Fruit fly (Drosophila melanogaster) whole organism, pupa: Measurements from ENCODE around the gene CG32568.

ENCODE experiments used
- CG10348 ChIP-seq: fragments of 200-800 bp; sonication (Bioruptor generic); IDR thresholded peaks from 2 replicates; pipeline ENCODE4 v1.3.6; 2022; ENCODE audit warnings: missing biosample characterization, missing genetic modification characterization
- CG12605 ChIP-seq: fragments of 200-800 bp; sonication (Bioruptor generic); IDR thresholded peaks from 2 replicates; pipeline ENCODE4 v1.3.6; 2022; ENCODE audit warnings: missing biosample characterization, missing genetic modification characterization
- CG13204 ChIP-seq: fragments of 200-800 bp; sonication (Bioruptor generic); optimal IDR thresholded peaks from 2 replicates; lab custom pipeline; 2018; ENCODE audit warnings: missing biosample characterization, mild to moderate bottlenecking, missing genetic modification characterization, moderate library complexity
- CG14655 ChIP-seq: fragments of 200-800 bp; sonication (Bioruptor generic); optimal IDR thresholded peaks from 3 replicates; lab custom pipeline; 2017; ENCODE audit warnings: mild to moderate bottlenecking, missing biosample characterization, missing genetic modification reagents, missing genetic modification characterization
- CG15710 ChIP-seq: fragments of 200-800 bp; sonication (Bioruptor generic); optimal IDR thresholded peaks from 2 replicates; lab custom pipeline; 2018; ENCODE audit warnings: missing biosample characterization, mild to moderate bottlenecking, missing genetic modification characterization, moderate library complexity
- CG17806 ChIP-seq: fragments of 200-800 bp; sonication (Bioruptor generic); optimal IDR thresholded peaks from 2 replicates; lab custom pipeline; 2018; ENCODE audit warnings: missing biosample characterization, mild to moderate bottlenecking, missing genetic modification characterization, moderate library complexity
- CG32121 ChIP-seq: fragments of 200-800 bp; sonication (Bioruptor generic); IDR thresholded peaks from 2 replicates; pipeline ENCODE4 v1.3.6; 2022; ENCODE audit warnings: missing biosample characterization, missing genetic modification characterization
- CG34367 ChIP-seq: fragments of 200-800 bp; sonication (Bioruptor generic); optimal IDR thresholded peaks from 2 replicates; lab custom pipeline; 2018; ENCODE audit warnings: missing biosample characterization, mild to moderate bottlenecking, missing genetic modification characterization
- CG4496 ChIP-seq: fragments of 200-800 bp; sonication (Bioruptor generic); IDR thresholded peaks from 3 replicates; pipeline ENCODE4 v1.3.6; 2022; ENCODE audit warnings: missing biosample characterization, missing genetic modification characterization
- CG8159 ChIP-seq: fragments of 200-800 bp; sonication (Bioruptor generic); optimal IDR thresholded peaks from 3 replicates; lab custom pipeline; 2018; ENCODE audit warnings: missing biosample characterization, mild to moderate bottlenecking, missing genetic modification characterization, moderate library complexity
- CG9948 ChIP-seq: fragments of 200-800 bp; sonication (Bioruptor generic); optimal IDR thresholded peaks from 2 replicates; lab custom pipeline; 2018; ENCODE audit warnings: missing biosample characterization, mild to moderate bottlenecking, missing genetic modification characterization, moderate library complexity
- D1 ChIP-seq: fragments of 200-800 bp; sonication (Bioruptor generic); optimal IDR thresholded peaks from 2 replicates; lab custom pipeline; 2018; ENCODE audit warnings: missing biosample characterization, mild to moderate bottlenecking, missing genetic modification characterization, moderate library complexity
- EcR ChIP-seq: fragments of 200-800 bp; sonication (Bioruptor generic); optimal IDR thresholded peaks from 3 replicates; lab custom pipeline; 2019; ENCODE audit warnings: missing biosample characterization, missing genetic modification characterization, mild to moderate bottlenecking, moderate library complexity, missing genetic modification reagents
- Ets98B ChIP-seq: fragments of 200-800 bp; sonication (Bioruptor generic); IDR thresholded peaks from 2 replicates; pipeline ENCODE4 v1.3.6; 2022; ENCODE audit warnings: missing biosample characterization, missing genetic modification characterization
- Pif1A ChIP-seq: fragments of 200-800 bp; sonication (Bioruptor generic); optimal IDR thresholded peaks from 3 replicates; lab custom pipeline; 2016; ENCODE audit warnings: missing biosample characterization, missing genetic modification characterization
- Pif1B ChIP-seq: fragments of 200-800 bp; sonication (Bioruptor generic); optimal IDR thresholded peaks from 3 replicates; lab custom pipeline; 2016; ENCODE audit warnings: missing biosample characterization, missing genetic modification characterization
- Snoo ChIP-seq: fragments of 200-800 bp; sonication (Bioruptor generic); optimal IDR thresholded peaks from 3 replicates; lab custom pipeline; 2017; ENCODE audit warnings: missing biosample characterization, mild to moderate bottlenecking, missing genetic modification characterization, inconsistent platforms
- fd96Ca ChIP-seq: fragments of 200-800 bp; sonication (Bioruptor generic); IDR thresholded peaks from 3 replicates; pipeline ENCODE4 v1.3.6; 2022; ENCODE audit warnings: missing biosample characterization, missing genetic modification characterization
- gl ChIP-seq: fragments of 200-800 bp; sonication (Bioruptor generic); optimal IDR thresholded peaks from 2 replicates; lab custom pipeline; 2018; ENCODE audit warnings: missing biosample characterization, mild to moderate bottlenecking, missing genetic modification characterization
- rn ChIP-seq: fragments of 200-800 bp; sonication (Bioruptor generic); IDR thresholded peaks from 2 replicates; pipeline ENCODE4 v1.3.6; 2022; ENCODE audit warnings: missing biosample characterization, missing genetic modification characterization

CG32568 gene

dm6 chrX:16724544-16724943 lies 16.2 kb upstream of the CG32568 start:
- TF ChIP-seq CG17806 (tag; lab: Kevin White, UChicago), result no peak
- TF ChIP-seq Pif1B (GFP tag; lab: Kevin White, UChicago), result no peak
- no peak for TF ChIP-seq EcR
- TF ChIP-seq gl (tag; lab: Kevin White, UChicago), result no peak
- no peak for TF ChIP-seq Ets98B
- TF ChIP-seq CG10348 (GFP tag; lab: Robert Waterston, UW), result no peak
- TF ChIP-seq CG32121, result no peak
- no peak for TF ChIP-seq CG14655 (GFP tag; lab: Kevin White, UChicago)
- no peak for TF ChIP-seq fd96Ca
- TF ChIP-seq CG8159 (tag; lab: Kevin White, UChicago), result no peak
- no peak for TF ChIP-seq Pif1A
- no peak for TF ChIP-seq CG9948
- TF ChIP-seq CG34367 (tag; lab: Kevin White, UChicago), result no peak
- no peak for TF ChIP-seq CG4496 (GFP tag; lab: Robert Waterston, UW)

- TF ChIP-seq CG14655 (GFP tag; lab: Kevin White, UChicago) (no peak), EcR (no peak), CG8159 (tag; lab: Kevin White, UChicago) (no peak), Pif1B (GFP tag; lab: Kevin White, UChicago) (no peak), CG12605 (GFP tag; lab: Robert Waterston, UW) (no peak), Snoo (tag; lab: Kevin White, UChicago) (no peak), CG15710 (no peak), gl (tag; lab: Kevin White, UChicago) (no peak), CG34367 (tag; lab: Kevin White, UChicago) (no peak), CG10348 (GFP tag; lab: Robert Waterston, UW) (no peak), CG32121 (no peak), rn (GFP tag; lab: Robert Waterston, UW) (no peak), CG9948 (no peak), fd96Ca (no peak)
Measured at dm6 chrX:16730791-16731190, 9.9 kb upstream of the CG32568 start, which contains the start of gene TwdlX. Gene TwdlX, plus strand, starts transcription at chrX:16731091.

- TF ChIP-seq Pif1B (GFP tag; lab: Kevin White, UChicago), result no peak
- TF ChIP-seq D1 (tag; lab: Kevin White, UChicago), result no peak
- TF ChIP-seq gl (tag; lab: Kevin White, UChicago), result no peak
- no peak for TF ChIP-seq rn (GFP tag; lab: Robert Waterston, UW)
- no peak for TF ChIP-seq CG4496 (GFP tag; lab: Robert Waterston, UW)
- TF ChIP-seq CG9948, result no peak
- TF ChIP-seq CG8159 (tag; lab: Kevin White, UChicago), result no peak
- no peak for TF ChIP-seq CG12605 (GFP tag; lab: Robert Waterston, UW)
- no peak for TF ChIP-seq EcR
- no peak for TF ChIP-seq fd96Ca
- no peak for TF ChIP-seq Ets98B
- TF ChIP-seq CG34367 (tag; lab: Kevin White, UChicago), result no peak
Measured at dm6 chrX:16733244-16733643, 7.5 kb upstream of the CG32568 start.

- TF ChIP-seq gl (tag; lab: Kevin White, UChicago) (no peak), CG34367 (tag; lab: Kevin White, UChicago) (no peak), rn (GFP tag; lab: Robert Waterston, UW) (no peak), CG32121 (no peak)
Measured at dm6 chrX:16734647-16735046, 6.1 kb upstream of the CG32568 start, which contains the start of gene TwdlY. Gene TwdlY, plus strand, starts transcription at chrX:16734947.

dm6 chrX:16736180-16736579 lies 4.5 kb upstream of the CG32568 start:
- TF ChIP-seq CG12605 (GFP tag; lab: Robert Waterston, UW), result no peak
- TF ChIP-seq CG10348 (GFP tag; lab: Robert Waterston, UW), result no peak
- no peak for TF ChIP-seq CG9948
- no peak for TF ChIP-seq gl (tag; lab: Kevin White, UChicago)
- TF ChIP-seq CG14655 (GFP tag; lab: Kevin White, UChicago), result no peak
- TF ChIP-seq rn (GFP tag; lab: Robert Waterston, UW), result no peak
- no peak for TF ChIP-seq Snoo (tag; lab: Kevin White, UChicago)
- TF ChIP-seq Ets98B, result no peak
- no peak for TF ChIP-seq CG32121
- TF ChIP-seq Pif1B (GFP tag; lab: Kevin White, UChicago), result no peak
- TF ChIP-seq Pif1A, result no peak
- TF ChIP-seq EcR, result no peak
- no peak for TF ChIP-seq CG4496 (GFP tag; lab: Robert Waterston, UW)
- no peak for TF ChIP-seq D1 (tag; lab: Kevin White, UChicago)
- no peak for TF ChIP-seq CG15710

- no peak for TF ChIP-seq Ets98B
- TF ChIP-seq CG14655 (GFP tag; lab: Kevin White, UChicago), result no peak
- no peak for TF ChIP-seq Pif1B (GFP tag; lab: Kevin White, UChicago)
- no peak for TF ChIP-seq rn (GFP tag; lab: Robert Waterston, UW)
Measured at dm6 chrX:16737878-16738277, 2.8 kb upstream of the CG32568 start, which contains the start of gene TwdlZ. Gene TwdlZ, plus strand, starts transcription at chrX:16738178.

- TF ChIP-seq EcR (no peak), CG17806 (tag; lab: Kevin White, UChicago) (no peak), CG13204 (GFP tag; lab: Kevin White, UChicago) (no peak), Pif1B (GFP tag; lab: Kevin White, UChicago) (no peak), Pif1A (no peak), CG12605 (GFP tag; lab: Robert Waterston, UW) (no peak)
Measured at dm6 chrX:16742547-16742946, 1.8 kb downstream of the CG32568 start, which contains the start of gene Twdlalpha. Gene Twdlalpha, plus strand, starts transcription at chrX:16742847.
